Worm (Caenorhabditis elegans) whole organism, L2 larva: ENCODE results near the gene C11H1.5.

ENCODE experiments used
- C34F6.9 ChIP-seq: fragments of 150-350 bp; optimal IDR thresholded peaks from 2 replicates; lab custom pipeline; 2014; ENCODE audit warnings: missing biosample characterization, missing genetic modification characterization
- F13H6.1 ChIP-seq: sonication (generic microtip); optimal IDR thresholded peaks from 2 replicates; lab custom pipeline; 2016; ENCODE audit warnings: missing genetic modification characterization, missing compliant biosample characterization
- R02D3.7 ChIP-seq: fragments of 150-350 bp; optimal IDR thresholded peaks from 2 replicates; lab custom pipeline; 2014; ENCODE audit warnings: missing biosample characterization, missing genetic modification characterization
- ZK546.5 ChIP-seq: sonication (generic microtip); optimal IDR thresholded peaks from 2 replicates; lab custom pipeline; 2017; ENCODE audit warnings: missing biosample characterization, missing genetic modification characterization
- alr-1 ChIP-seq: fragments of 150-350 bp; optimal IDR thresholded peaks from 2 replicates; lab custom pipeline; 2014; ENCODE audit warnings: missing biosample characterization, missing genetic modification characterization
- aly-2 ChIP-seq: fragments of 150-350 bp; optimal IDR thresholded peaks from 2 replicates; lab custom pipeline; 2014; ENCODE audit warnings: missing biosample characterization, missing genetic modification characterization
- ama-1 ChIP-seq: fragments of 150-350 bp; optimal IDR thresholded peaks from 2 replicates; lab custom pipeline; 2018; ENCODE audit warnings: inconsistent platforms
- ceh-16 ChIP-seq: fragments of 150-350 bp; optimal IDR thresholded peaks from 2 replicates; lab custom pipeline; 2014; ENCODE audit warnings: missing biosample characterization, missing genetic modification characterization
- ceh-82 ChIP-seq: fragments of 150-350 bp; optimal IDR thresholded peaks from 2 replicates; lab custom pipeline; 2014; ENCODE audit warnings: missing biosample characterization, missing genetic modification characterization
- crh-2 ChIP-seq: sonication (generic microtip); optimal IDR thresholded peaks from 2 replicates; lab custom pipeline; 2017; ENCODE audit warnings: missing biosample characterization, missing genetic modification characterization
- dmd-4 ChIP-seq: sonication (generic microtip); optimal IDR thresholded peaks from 2 replicates; lab custom pipeline; 2017; ENCODE audit warnings: missing biosample characterization, missing genetic modification characterization
- egl-27 ChIP-seq: sonication (generic microtip); optimal IDR thresholded peaks from 3 replicates; lab custom pipeline; 2017; ENCODE audit warnings: missing biosample characterization, missing genetic modification reagents, missing genetic modification characterization
- elt-1 ChIP-seq: fragments of 150-350 bp; optimal IDR thresholded peaks from 2 replicates; lab custom pipeline; 2014; ENCODE audit warnings: missing biosample characterization, missing genetic modification characterization
- elt-3 ChIP-seq: sonication (generic microtip); optimal IDR thresholded peaks from 2 replicates; lab custom pipeline; 2017; ENCODE audit warnings: missing biosample characterization, missing genetic modification characterization
- fos-1 ChIP-seq: fragments of 150-350 bp; optimal IDR thresholded peaks from 2 replicates; lab custom pipeline; 2014; ENCODE audit warnings: missing biosample characterization, missing genetic modification characterization
- gmeb-1 ChIP-seq: fragments of 150-350 bp; optimal IDR thresholded peaks from 2 replicates; lab custom pipeline; 2014; ENCODE audit warnings: missing biosample characterization, missing genetic modification characterization
- lin-11 ChIP-seq: fragments of 150-350 bp; sonication (generic microtip); optimal IDR thresholded peaks from 2 replicates; lab custom pipeline; 2014; ENCODE audit warnings: missing biosample characterization, missing genetic modification characterization, inconsistent platforms, mixed read lengths
- lin-39 ChIP-seq: fragments of 150-350 bp; optimal IDR thresholded peaks from 2 replicates; lab custom pipeline; 2014; ENCODE audit warnings: missing biosample characterization, missing genetic modification reagents, missing genetic modification characterization
- lsy-2 ChIP-seq, 2 experiments: fragments of 150-350 bp in 1 of 2; sonication (generic microtip) in 1 of 2; optimal IDR thresholded peaks; 2 replicates each; lab custom pipeline; 2014 to 2017; ENCODE audit warnings: missing biosample characterization in 2 of 2, missing genetic modification characterization in 2 of 2
- mab-5 ChIP-seq: fragments of 150-350 bp; optimal IDR thresholded peaks from 2 replicates; lab custom pipeline; 2014; ENCODE audit warnings: missing biosample characterization, missing genetic modification characterization
- mbf-1 ChIP-seq: sonication (generic microtip); optimal IDR thresholded peaks from 2 replicates; lab custom pipeline; 2017; ENCODE audit warnings: missing biosample characterization, missing genetic modification characterization
- mdl-1 ChIP-seq, 2 experiments: fragments of 150-350 bp in 1 of 2; sonication (generic microtip) in 1 of 2; optimal IDR thresholded peaks; 2 replicates each; lab custom pipeline; 2017; ENCODE audit warnings: missing biosample characterization in 2 of 2, missing genetic modification characterization in 2 of 2
- nhr-10 ChIP-seq: sonication (generic microtip); optimal IDR thresholded peaks from 2 replicates; lab custom pipeline; 2017; ENCODE audit warnings: missing biosample characterization, missing genetic modification characterization
- nhr-11 ChIP-seq: fragments of 150-350 bp; optimal IDR thresholded peaks from 2 replicates; lab custom pipeline; 2014; ENCODE audit warnings: missing biosample characterization, missing genetic modification characterization
- nhr-12 ChIP-seq: fragments of 150-350 bp; optimal IDR thresholded peaks from 2 replicates; lab custom pipeline; 2014; ENCODE audit warnings: missing biosample characterization, missing genetic modification characterization
- nhr-129 ChIP-seq: fragments of 150-350 bp; optimal IDR thresholded peaks from 2 replicates; lab custom pipeline; 2014; ENCODE audit warnings: missing biosample characterization, missing genetic modification characterization
- nhr-21 ChIP-seq: fragments of 150-350 bp; optimal IDR thresholded peaks from 2 replicates; lab custom pipeline; 2014; ENCODE audit warnings: missing biosample characterization, missing genetic modification characterization
- nhr-23 ChIP-seq: fragments of 150-350 bp; optimal IDR thresholded peaks from 2 replicates; lab custom pipeline; 2014; ENCODE audit warnings: missing biosample characterization, missing genetic modification reagents, missing genetic modification characterization
- nhr-237 ChIP-seq: fragments of 150-350 bp; optimal IDR thresholded peaks from 2 replicates; lab custom pipeline; 2014; ENCODE audit warnings: missing biosample characterization, missing genetic modification characterization
- nhr-6 ChIP-seq: fragments of 150-350 bp; optimal IDR thresholded peaks from 2 replicates; lab custom pipeline; 2014; ENCODE audit warnings: missing biosample characterization, missing genetic modification characterization
- nhr-77 ChIP-seq: fragments of 150-350 bp; optimal IDR thresholded peaks from 2 replicates; lab custom pipeline; 2014; ENCODE audit warnings: missing biosample characterization, missing genetic modification characterization
- peb-1 ChIP-seq: fragments of 150-350 bp; optimal IDR thresholded peaks from 2 replicates; lab custom pipeline; 2014; ENCODE audit warnings: missing biosample characterization, missing genetic modification characterization
- sem-4 ChIP-seq: fragments of 150-350 bp; optimal IDR thresholded peaks from 2 replicates; lab custom pipeline; 2014; ENCODE audit warnings: missing biosample characterization, missing genetic modification reagents, missing genetic modification characterization
- skn-1 ChIP-seq: sonication (generic microtip); optimal IDR thresholded peaks from 2 replicates; lab custom pipeline; 2017; ENCODE audit warnings: missing biosample characterization, missing genetic modification characterization
- sma-3 ChIP-seq: sonication (generic microtip); optimal IDR thresholded peaks from 2 replicates; lab custom pipeline; 2016; ENCODE audit warnings: missing genetic modification reagents, missing genetic modification characterization, missing compliant biosample characterization
- sma-9 ChIP-seq, 2 experiments: fragments of 150-350 bp in 1 of 2; sonication (generic microtip) in 1 of 2; optimal IDR thresholded peaks; 2 replicates each; lab custom pipeline; 2014 to 2016; ENCODE audit warnings: missing genetic modification characterization in 2 of 2, mild to moderate bottlenecking in 1 of 2, missing biosample characterization in 1 of 2, missing compliant biosample characterization in 1 of 2, missing genetic modification reagents in 1 of 2, moderate library complexity in 1 of 2
- unc-39 ChIP-seq: fragments of 150-350 bp; optimal IDR thresholded peaks from 2 replicates; lab custom pipeline; 2014; ENCODE audit warnings: missing biosample characterization, missing genetic modification characterization
- unc-55 ChIP-seq: fragments of 150-350 bp; sonication (generic microtip); optimal IDR thresholded peaks from 3 replicates; lab custom pipeline; 2014; ENCODE audit warnings: missing biosample characterization, missing genetic modification reagents, missing genetic modification characterization
- unc-62 ChIP-seq: fragments of 150-350 bp; optimal IDR thresholded peaks from 2 replicates; lab custom pipeline; 2014; ENCODE audit warnings: missing biosample characterization, missing genetic modification reagents, missing genetic modification characterization
- zag-1 ChIP-seq: fragments of 150-350 bp; optimal IDR thresholded peaks from 2 replicates; lab custom pipeline; 2014; ENCODE audit warnings: missing biosample characterization, missing genetic modification characterization
- ztf-1 ChIP-seq: fragments of 200-800 bp; sonication (Bioruptor generic); conservative IDR thresholded peaks from 2 replicates; pipeline ENCODE4 v1.3.6; 2022; ENCODE audit warnings: missing genetic modification characterization, missing compliant biosample characterization
- ztf-11 ChIP-seq: sonication (generic microtip); optimal IDR thresholded peaks from 2 replicates; lab custom pipeline; 2017; ENCODE audit warnings: missing biosample characterization, missing genetic modification characterization
- ztf-4 ChIP-seq: fragments of 150-350 bp; optimal IDR thresholded peaks from 2 replicates; lab custom pipeline; 2014; ENCODE audit warnings: missing biosample characterization, missing genetic modification characterization

Gene C11H1.5

ce11 chrX:14297209-14297608 is 5.8 kb downstream of the C11H1.5 start (continued):
- TF ChIP-seq elt-1 (tag; lab: Kevin White, UChicago) (no peak), elt-3 (tag; lab: Kevin White, UChicago) (no peak), nhr-10 (tag; lab: Kevin White, UChicago) (no peak), unc-55 (GFP tag; lab: Kevin White, UChicago) (peak; percentile 83), lin-39 (tag; lab: Kevin White, UChicago) (no peak), nhr-21 (tag; lab: Kevin White, UChicago) (no peak), dmd-4 (tag; lab: Kevin White, UChicago) (no peak), crh-2 (peak; percentile 83), nhr-12 (tag; lab: Kevin White, UChicago) (no peak), egl-27 (tag; lab: Kevin White, UChicago) (peak; percentile 62), lin-11 (tag; lab: Kevin White, UChicago) (peak; percentile 25)

- no peak for TF ChIP-seq mdl-1 (tag; optimal IDR thresholded peaks at IDR 0.05; lab: Kevin White, UChicago)
- no peak for TF ChIP-seq alr-1 (tag; lab: Kevin White, UChicago)
- TF ChIP-seq crh-2, result no peak
- no peak for TF ChIP-seq R02D3.7 (tag; lab: Kevin White, UChicago)
- no peak for TF ChIP-seq sem-4 (tag; lab: Kevin White, UChicago)
- TF ChIP-seq C34F6.9 (tag; lab: Kevin White, UChicago), result no peak
- no peak for TF ChIP-seq peb-1 (tag; lab: Kevin White, UChicago)
- no peak for TF ChIP-seq lsy-2 (tag; optimal IDR thresholded peaks at IDR 0.05; lab: Kevin White, UChicago)
- no peak for TF ChIP-seq dmd-4 (tag; lab: Kevin White, UChicago)
- TF ChIP-seq ztf-11 (tag; lab: Kevin White, UChicago), result no peak
- no peak for TF ChIP-seq egl-27 (tag; lab: Kevin White, UChicago)
- TF ChIP-seq sma-9 (GFP tag; optimal IDR thresholded peaks at IDR 0.05; lab: Kevin White, UChicago), result no peak
- TF ChIP-seq sma-9 (tag; optimal IDR thresholded peaks at IDR 0.05; lab: Kevin White, UChicago), result no peak
- no peak for TF ChIP-seq ama-1 (lab: Kevin White, UChicago)
- TF ChIP-seq nhr-11 (tag; lab: Kevin White, UChicago), result no peak
- no peak for TF ChIP-seq ZK546.5
- no peak for TF ChIP-seq unc-62 (GFP tag; lab: Kevin White, UChicago)
- TF ChIP-seq aly-2 (tag; lab: Kevin White, UChicago), result no peak
- TF ChIP-seq skn-1 (tag; lab: Kevin White, UChicago), result no peak
- TF ChIP-seq ceh-82 (tag; lab: Kevin White, UChicago), result no peak
Measured at ce11 chrX:14296559-14296958, 6.4 kb downstream of the C11H1.5 start, which contains the start of gene madd-3. Gene madd-3 (minus strand): TSS chrX:14296659.

- TF ChIP-seq sem-4 (tag; lab: Kevin White, UChicago) (peak; percentile 15), fos-1 (no peak), unc-39 (no peak), zag-1 (tag; lab: Kevin White, UChicago) (no peak), nhr-129 (tag; lab: Kevin White, UChicago) (peak; percentile 47), dmd-4 (tag; lab: Kevin White, UChicago) (no peak), nhr-12 (tag; lab: Kevin White, UChicago) (no peak), nhr-6 (tag; lab: Kevin White, UChicago) (no peak), ZK546.5 (no peak), elt-1 (tag; lab: Kevin White, UChicago) (no peak), C34F6.9 (tag; lab: Kevin White, UChicago) (no peak), ztf-1 (GFP tag; lab: Robert Waterston, UW) (no peak), mdl-1 (tag; optimal IDR thresholded peaks at IDR 0.05; lab: Kevin White, UChicago) (no peak), mab-5 (tag; lab: Kevin White, UChicago) (no peak), nhr-23 (tag; lab: Kevin White, UChicago) (no peak), mbf-1 (tag; lab: Kevin White, UChicago) (no peak), sma-9 (GFP tag; optimal IDR thresholded peaks at IDR 0.05; lab: Kevin White, UChicago) (peak; percentile 65), sma-9 (tag; optimal IDR thresholded peaks at IDR 0.05; lab: Kevin White, UChicago) (no peak), ztf-11 (tag; lab: Kevin White, UChicago) (no peak), F13H6.1 (tag; lab: Kevin White, UChicago) (peak; percentile 77), ceh-82 (tag; lab: Kevin White, UChicago) (no peak), ama-1 (lab: Kevin White, UChicago) (no peak), R02D3.7 (tag; lab: Kevin White, UChicago) (no peak), nhr-237 (tag; lab: Kevin White, UChicago) (no peak), unc-55 (GFP tag; lab: Kevin White, UChicago) (no peak), lin-39 (tag; lab: Kevin White, UChicago) (no peak), peb-1 (tag; lab: Kevin White, UChicago) (no peak), crh-2 (no peak), nhr-21 (tag; lab: Kevin White, UChicago) (no peak), unc-62 (GFP tag; lab: Kevin White, UChicago) (no peak), lin-11 (tag; lab: Kevin White, UChicago) (no peak), nhr-10 (tag; lab: Kevin White, UChicago) (no peak), ceh-16 (no peak), elt-3 (tag; lab: Kevin White, UChicago) (no peak), egl-27 (tag; lab: Kevin White, UChicago) (no peak), nhr-11 (tag; lab: Kevin White, UChicago) (no peak), lsy-2 (tag; optimal IDR thresholded peaks at IDR 0.05; lab: Kevin White, UChicago) (peak in 1 of 2 experiments; percentile 9), ztf-4 (peak; percentile 18), nhr-77 (tag; lab: Kevin White, UChicago) (no peak), sma-3 (GFP tag; lab: Kevin White, UChicago) (no peak), aly-2 (tag; lab: Kevin White, UChicago) (no peak), gmeb-1 (no peak)
- TF ChIP-seq, all 48 proteins: peak for 6
Measured at ce11 chrX:14292632-14293031, 10.3 kb downstream of the C11H1.5 start.
